Worm (Caenorhabditis elegans): ENCODE measurements around the gene Y51H7C.7.

Gene Y51H7C.7

ce11 chrII:1411372-1411771, 9.0 kb downstream of the Y51H7C.7 start, which contains the start of gene Y51H7C.9:
TSS of gene Y51H7C.9 (minus strand) at chrII:1411472.
- TF ChIP-seq pros-1 (tag; optimal IDR thresholded peaks at IDR 0.05) (no peak), ceh-45 (GFP tag; IDR thresholded peaks at IDR 0.05) (no peak), K02D7.2 (tag; optimal IDR thresholded peaks at IDR 0.05) (no peak), K09A11.1 (tag; optimal IDR thresholded peaks at IDR 0.05; ENCODE audit: insufficient read depth) (no peak), nfya-1 (tag; optimal IDR thresholded peaks at IDR 0.05) (no peak), F13H6.1 (tag; optimal IDR thresholded peaks at IDR 0.05) (no peak), syd-9 (tag; optimal IDR thresholded peaks at IDR 0.05) (no peak), nhr-11 (tag; optimal IDR thresholded peaks at IDR 0.05) (no peak), ceh-6 (GFP tag; optimal IDR thresholded peaks at IDR 0.05) (no peak), sdc-2 (tag; optimal IDR thresholded peaks at IDR 0.05) (no peak), fkh-6 (tag; optimal IDR thresholded peaks at IDR 0.05) (no peak), ama-1 (optimal IDR thresholded peaks at IDR 0.05) (no peak), sox-2 (GFP tag; IDR thresholded peaks at IDR 0.05) (no peak), pag-3 (tag; optimal IDR thresholded peaks at IDR 0.05; ENCODE audit: borderline replicate concordance) (no peak), mec-3 (tag; optimal IDR thresholded peaks at IDR 0.05; ENCODE audit: borderline replicate concordance) (no peak), elt-2 (tag; optimal IDR thresholded peaks at IDR 0.05) (no peak)

ce11 chrII:1412359-1412907, 10.1 kb downstream of the Y51H7C.7 start, which contains the start of gene alkb-1:
TSS of gene alkb-1 (plus strand) at chrII:1412409.
- TF ChIP-seq odd-2 (tag; optimal IDR thresholded peaks at IDR 0.05) = no peak
- TF ChIP-seq hlh-8 (tag; optimal IDR thresholded peaks at IDR 0.05) = no peak
- no peak for TF ChIP-seq lim-6 (tag; optimal IDR thresholded peaks at IDR 0.05)
- no peak for TF ChIP-seq hlh-6 (tag; optimal IDR thresholded peaks at IDR 0.05)
- TF ChIP-seq ref-2 (tag; optimal IDR thresholded peaks at IDR 0.05) = no peak
- no peak for TF ChIP-seq pag-3 (tag; optimal IDR thresholded peaks at IDR 0.05; ENCODE audit: borderline replicate concordance)
- TF ChIP-seq che-1 (tag; optimal IDR thresholded peaks at IDR 0.05) = no peak
- TF ChIP-seq mec-3 (tag; optimal IDR thresholded peaks at IDR 0.05; ENCODE audit: borderline replicate concordance) = no peak
- TF ChIP-seq ztf-16 (tag; optimal IDR thresholded peaks at IDR 0.05) = no peak
- TF ChIP-seq syd-9 (tag; optimal IDR thresholded peaks at IDR 0.05) = no peak
- TF ChIP-seq C38D4.7 (GFP tag; optimal IDR thresholded peaks at IDR 0.05) = no peak
- no peak for TF ChIP-seq Y22D7AL.16 (tag; optimal IDR thresholded peaks at IDR 0.05)
- TF ChIP-seq pax-1 (tag; optimal IDR thresholded peaks at IDR 0.05) = no peak
- no peak for TF ChIP-seq nhr-232 (tag; optimal IDR thresholded peaks at IDR 0.05)
- TF ChIP-seq sdc-2 (tag; optimal IDR thresholded peaks at IDR 0.05) = no peak
- TF ChIP-seq ceh-6 (GFP tag; optimal IDR thresholded peaks at IDR 0.05) = no peak
- no peak for TF ChIP-seq dmd-4 (tag; optimal IDR thresholded peaks at IDR 0.05; ENCODE audit: borderline replicate concordance)

ce11 chrII:1419994-1420393, 17.6 kb downstream of the Y51H7C.7 start:
- no peak for TF ChIP-seq fkh-6 (tag; optimal IDR thresholded peaks at IDR 0.05)
- no peak for TF ChIP-seq K02D7.2 (tag; optimal IDR thresholded peaks at IDR 0.05)
- no peak for TF ChIP-seq ceh-30 (tag; optimal IDR thresholded peaks at IDR 0.05)
- no peak for TF ChIP-seq ets-4 (tag; optimal IDR thresholded peaks at IDR 0.05)
- TF ChIP-seq Y22D7AL.16 (tag; optimal IDR thresholded peaks at IDR 0.05) = no peak
- TF ChIP-seq nhr-232 (tag; optimal IDR thresholded peaks at IDR 0.05) = no peak
- TF ChIP-seq unc-55 (GFP tag; optimal IDR thresholded peaks at IDR 0.05) = no peak
- no peak for TF ChIP-seq C38D4.7 (GFP tag; optimal IDR thresholded peaks at IDR 0.05)
- no peak for TF ChIP-seq unc-3 (GFP tag; conservative IDR thresholded peaks at IDR 0.05)
- no peak for TF ChIP-seq unc-3 (tag; optimal IDR thresholded peaks at IDR 0.05)
- no peak for TF ChIP-seq ceh-22 (tag; optimal IDR thresholded peaks at IDR 0.05)
- no peak for TF ChIP-seq madf-2 (tag; optimal IDR thresholded peaks at IDR 0.05)
- no peak for TF ChIP-seq hlh-30 (tag; optimal IDR thresholded peaks at IDR 0.05; ENCODE audit: insufficient read depth)
- TF ChIP-seq odd-2 (tag; optimal IDR thresholded peaks at IDR 0.05) = no peak
- TF ChIP-seq ceh-9 (tag; optimal IDR thresholded peaks at IDR 0.05) = no peak
- TF ChIP-seq ceh-19 (GFP tag; optimal IDR thresholded peaks at IDR 0.05) = no peak
- no peak for TF ChIP-seq hlh-13 (GFP tag; optimal IDR thresholded peaks at IDR 0.05)
- no peak for TF ChIP-seq T23F11.4 (GFP tag; optimal IDR thresholded peaks at IDR 0.05)
- TF ChIP-seq hlh-6 (tag; optimal IDR thresholded peaks at IDR 0.05) = no peak
